Worm (Caenorhabditis elegans) whole organism, L2 larva: Measurements from ENCODE around the gene C44B7.7.
A peak's percentile ranks its signal among the peaks of the same experiment; 100 is the strongest.

Experiments used
- C34F6.9 ChIP-seq: fragments of 150-350 bp; optimal IDR thresholded peaks from 2 replicates; lab custom pipeline; 2014; ENCODE audit warnings: missing biosample characterization, missing genetic modification characterization
- F13H6.1 ChIP-seq: sonication (generic microtip); optimal IDR thresholded peaks from 2 replicates; lab custom pipeline; 2016; ENCODE audit warnings: missing genetic modification characterization, missing compliant biosample characterization
- R02D3.7 ChIP-seq: fragments of 150-350 bp; optimal IDR thresholded peaks from 2 replicates; lab custom pipeline; 2014; ENCODE audit warnings: missing biosample characterization, missing genetic modification characterization
- Y55F3AM.14 ChIP-seq: fragments of 200-800 bp; sonication (Bioruptor generic); optimal IDR thresholded peaks from 2 replicates; lab custom pipeline; 2018; ENCODE audit warnings: mild to moderate bottlenecking, missing genetic modification characterization, missing compliant biosample characterization
- alr-1 ChIP-seq: fragments of 150-350 bp; optimal IDR thresholded peaks from 2 replicates; lab custom pipeline; 2014; ENCODE audit warnings: missing biosample characterization, missing genetic modification characterization
- aly-2 ChIP-seq: fragments of 150-350 bp; optimal IDR thresholded peaks from 2 replicates; lab custom pipeline; 2014; ENCODE audit warnings: missing biosample characterization, missing genetic modification characterization
- ama-1 ChIP-seq: fragments of 150-350 bp; optimal IDR thresholded peaks from 2 replicates; lab custom pipeline; 2018; ENCODE audit warnings: inconsistent platforms
- blmp-1 ChIP-seq: sonication (generic microtip); optimal IDR thresholded peaks from 2 replicates; lab custom pipeline; 2017; ENCODE audit warnings: missing genetic modification characterization, mild to moderate bottlenecking, missing compliant biosample characterization, antibody characterized with exemption, moderate library complexity; ENCODE audit not compliant: insufficient read depth
- ceh-16 ChIP-seq: fragments of 150-350 bp; optimal IDR thresholded peaks from 2 replicates; lab custom pipeline; 2014; ENCODE audit warnings: missing biosample characterization, missing genetic modification characterization
- ceh-82 ChIP-seq: fragments of 150-350 bp; optimal IDR thresholded peaks from 2 replicates; lab custom pipeline; 2014; ENCODE audit warnings: missing biosample characterization, missing genetic modification characterization
- crh-2 ChIP-seq: sonication (generic microtip); optimal IDR thresholded peaks from 2 replicates; lab custom pipeline; 2017; ENCODE audit warnings: missing biosample characterization, missing genetic modification characterization
- dmd-4 ChIP-seq: sonication (generic microtip); optimal IDR thresholded peaks from 2 replicates; lab custom pipeline; 2017; ENCODE audit warnings: missing biosample characterization, missing genetic modification characterization
- egl-27 ChIP-seq: sonication (generic microtip); optimal IDR thresholded peaks from 3 replicates; lab custom pipeline; 2017; ENCODE audit warnings: missing biosample characterization, missing genetic modification reagents, missing genetic modification characterization
- elt-1 ChIP-seq: fragments of 150-350 bp; optimal IDR thresholded peaks from 2 replicates; lab custom pipeline; 2014; ENCODE audit warnings: missing biosample characterization, missing genetic modification characterization
- elt-3 ChIP-seq: sonication (generic microtip); optimal IDR thresholded peaks from 2 replicates; lab custom pipeline; 2017; ENCODE audit warnings: missing biosample characterization, missing genetic modification characterization
- fos-1 ChIP-seq: fragments of 150-350 bp; optimal IDR thresholded peaks from 2 replicates; lab custom pipeline; 2014; ENCODE audit warnings: missing biosample characterization, missing genetic modification characterization
- lin-13 ChIP-seq: fragments of 150-350 bp; optimal IDR thresholded peaks from 2 replicates; lab custom pipeline; 2014; ENCODE audit warnings: missing biosample characterization, missing genetic modification reagents, missing genetic modification characterization
- lin-39 ChIP-seq: fragments of 150-350 bp; optimal IDR thresholded peaks from 2 replicates; lab custom pipeline; 2014; ENCODE audit warnings: missing biosample characterization, missing genetic modification reagents, missing genetic modification characterization
- lsy-2 ChIP-seq, 2 experiments: fragments of 150-350 bp in 1 of 2; sonication (generic microtip) in 1 of 2; optimal IDR thresholded peaks; 2 replicates each; lab custom pipeline; 2014 to 2017; ENCODE audit warnings: missing biosample characterization in 2 of 2, missing genetic modification characterization in 2 of 2
- mab-5 ChIP-seq: fragments of 150-350 bp; optimal IDR thresholded peaks from 2 replicates; lab custom pipeline; 2014; ENCODE audit warnings: missing biosample characterization, missing genetic modification characterization
- mbf-1 ChIP-seq: sonication (generic microtip); optimal IDR thresholded peaks from 2 replicates; lab custom pipeline; 2017; ENCODE audit warnings: missing biosample characterization, missing genetic modification characterization
- mdl-1 ChIP-seq, 2 experiments: fragments of 150-350 bp in 1 of 2; sonication (generic microtip) in 1 of 2; optimal IDR thresholded peaks; 2 replicates each; lab custom pipeline; 2017; ENCODE audit warnings: missing biosample characterization in 2 of 2, missing genetic modification characterization in 2 of 2
- nhr-10 ChIP-seq: sonication (generic microtip); optimal IDR thresholded peaks from 2 replicates; lab custom pipeline; 2017; ENCODE audit warnings: missing biosample characterization, missing genetic modification characterization
- nhr-11 ChIP-seq: fragments of 150-350 bp; optimal IDR thresholded peaks from 2 replicates; lab custom pipeline; 2014; ENCODE audit warnings: missing biosample characterization, missing genetic modification characterization
- nhr-12 ChIP-seq: fragments of 150-350 bp; optimal IDR thresholded peaks from 2 replicates; lab custom pipeline; 2014; ENCODE audit warnings: missing biosample characterization, missing genetic modification characterization
- nhr-129 ChIP-seq: fragments of 150-350 bp; optimal IDR thresholded peaks from 2 replicates; lab custom pipeline; 2014; ENCODE audit warnings: missing biosample characterization, missing genetic modification characterization
- nhr-21 ChIP-seq: fragments of 150-350 bp; optimal IDR thresholded peaks from 2 replicates; lab custom pipeline; 2014; ENCODE audit warnings: missing biosample characterization, missing genetic modification characterization
- nhr-237 ChIP-seq: fragments of 150-350 bp; optimal IDR thresholded peaks from 2 replicates; lab custom pipeline; 2014; ENCODE audit warnings: missing biosample characterization, missing genetic modification characterization
- nhr-25 ChIP-seq: fragments of 150-350 bp; sonication (generic microtip); optimal IDR thresholded peaks from 3 replicates; lab custom pipeline; 2014; ENCODE audit warnings: missing biosample characterization, missing genetic modification characterization
- nhr-6 ChIP-seq: fragments of 150-350 bp; optimal IDR thresholded peaks from 2 replicates; lab custom pipeline; 2014; ENCODE audit warnings: missing biosample characterization, missing genetic modification characterization
- nhr-77 ChIP-seq: fragments of 150-350 bp; optimal IDR thresholded peaks from 2 replicates; lab custom pipeline; 2014; ENCODE audit warnings: missing biosample characterization, missing genetic modification characterization
- peb-1 ChIP-seq: fragments of 150-350 bp; optimal IDR thresholded peaks from 2 replicates; lab custom pipeline; 2014; ENCODE audit warnings: missing biosample characterization, missing genetic modification characterization
- sem-4 ChIP-seq: fragments of 150-350 bp; optimal IDR thresholded peaks from 2 replicates; lab custom pipeline; 2014; ENCODE audit warnings: missing biosample characterization, missing genetic modification reagents, missing genetic modification characterization
- skn-1 ChIP-seq: sonication (generic microtip); optimal IDR thresholded peaks from 2 replicates; lab custom pipeline; 2017; ENCODE audit warnings: missing biosample characterization, missing genetic modification characterization
- sma-3 ChIP-seq: sonication (generic microtip); optimal IDR thresholded peaks from 2 replicates; lab custom pipeline; 2016; ENCODE audit warnings: missing genetic modification reagents, missing genetic modification characterization, missing compliant biosample characterization
- sma-9 ChIP-seq, 2 experiments: fragments of 150-350 bp in 1 of 2; sonication (generic microtip) in 1 of 2; optimal IDR thresholded peaks; 2 replicates each; lab custom pipeline; 2014 to 2016; ENCODE audit warnings: missing genetic modification characterization in 2 of 2, mild to moderate bottlenecking in 1 of 2, missing biosample characterization in 1 of 2, missing compliant biosample characterization in 1 of 2, missing genetic modification reagents in 1 of 2, moderate library complexity in 1 of 2
- snpc-4 ChIP-seq: fragments of 150-350 bp; optimal IDR thresholded peaks from 2 replicates; lab custom pipeline; 2014; ENCODE audit warnings: missing biosample characterization, missing genetic modification characterization
- unc-39 ChIP-seq: fragments of 150-350 bp; optimal IDR thresholded peaks from 2 replicates; lab custom pipeline; 2014; ENCODE audit warnings: missing biosample characterization, missing genetic modification characterization
- unc-55 ChIP-seq: fragments of 150-350 bp; sonication (generic microtip); optimal IDR thresholded peaks from 3 replicates; lab custom pipeline; 2014; ENCODE audit warnings: missing biosample characterization, missing genetic modification reagents, missing genetic modification characterization
- unc-62 ChIP-seq: fragments of 150-350 bp; optimal IDR thresholded peaks from 2 replicates; lab custom pipeline; 2014; ENCODE audit warnings: missing biosample characterization, missing genetic modification reagents, missing genetic modification characterization
- zag-1 ChIP-seq: fragments of 150-350 bp; optimal IDR thresholded peaks from 2 replicates; lab custom pipeline; 2014; ENCODE audit warnings: missing biosample characterization, missing genetic modification characterization
- ztf-11 ChIP-seq: sonication (generic microtip); optimal IDR thresholded peaks from 2 replicates; lab custom pipeline; 2017; ENCODE audit warnings: missing biosample characterization, missing genetic modification characterization
- ztf-4 ChIP-seq: fragments of 150-350 bp; optimal IDR thresholded peaks from 2 replicates; lab custom pipeline; 2014; ENCODE audit warnings: missing biosample characterization, missing genetic modification characterization

Gene C44B7.7

ce11 chrII:6835972-6836595, 43.9 kb downstream of the C44B7.7 start (continued):
- TF ChIP-seq zag-1 (tag; lab: Kevin White, UChicago) (no peak), lsy-2 (tag; optimal IDR thresholded peaks at IDR 0.05; lab: Kevin White, UChicago) (peak in 1 of 2 experiments; percentile 0), elt-3 (no peak), mdl-1 (tag; optimal IDR thresholded peaks at IDR 0.05; lab: Kevin White, UChicago) (no peak), ztf-4 (tag; lab: Kevin White, UChicago) (peak; percentile 14), nhr-25 (tag; lab: Kevin White, UChicago) (peak; percentile 4), ama-1 (lab: Kevin White, UChicago) (no peak), mbf-1 (tag; lab: Kevin White, UChicago) (no peak), ztf-11 (tag; lab: Kevin White, UChicago) (no peak), nhr-21 (tag; lab: Kevin White, UChicago) (no peak)

ce11 chrII:6835500-6835899, 44.5 kb downstream of the C44B7.7 start:
- TF ChIP-seq sma-9 (GFP tag; optimal IDR thresholded peaks at IDR 0.05; lab: Kevin White, UChicago) = peak; percentile 87
- no peak for TF ChIP-seq sma-9 (tag; optimal IDR thresholded peaks at IDR 0.05; lab: Kevin White, UChicago)
- TF ChIP-seq nhr-77 (tag; lab: Kevin White, UChicago) = no peak
- TF ChIP-seq nhr-129 (tag; lab: Kevin White, UChicago) = peak; percentile 55
- TF ChIP-seq fos-1 (tag; lab: Kevin White, UChicago) = peak; percentile 76
- TF ChIP-seq crh-2 = peak; percentile 47
- TF ChIP-seq lin-13 (GFP tag; lab: Kevin White, UChicago) = peak; percentile 56
- TF ChIP-seq dmd-4 = no peak
- TF ChIP-seq unc-55 (GFP tag; lab: Kevin White, UChicago) = peak; percentile 46
- TF ChIP-seq lsy-2 (tag; optimal IDR thresholded peaks at IDR 0.05; lab: Kevin White, UChicago) = peak in 1 of 2 experiments; percentile 53
- TF ChIP-seq nhr-6 (tag; lab: Kevin White, UChicago) = peak; percentile 58
- no peak for TF ChIP-seq mdl-1 (tag; optimal IDR thresholded peaks at IDR 0.05; lab: Kevin White, UChicago)
- TF ChIP-seq sem-4 (tag; lab: Kevin White, UChicago) = peak; percentile 88
- peak; percentile 61 for TF ChIP-seq C34F6.9 (tag; lab: Kevin White, UChicago)
- peak; percentile 96 for TF ChIP-seq egl-27 (tag; lab: Kevin White, UChicago)
- peak; percentile 20 for TF ChIP-seq blmp-1
- TF ChIP-seq mab-5 (tag; lab: Kevin White, UChicago) = peak; percentile 87
- TF ChIP-seq unc-62 (GFP tag; lab: Kevin White, UChicago) = peak; percentile 31
- TF ChIP-seq nhr-21 (tag; lab: Kevin White, UChicago) = peak; percentile 23
- TF ChIP-seq ztf-4 (tag; lab: Kevin White, UChicago) = no peak
- TF ChIP-seq sma-3 = peak; percentile 19
- TF ChIP-seq ceh-16 (tag; lab: Kevin White, UChicago) = peak; percentile 93
- no peak for TF ChIP-seq ama-1 (lab: Kevin White, UChicago)
- TF ChIP-seq nhr-25 (tag; lab: Kevin White, UChicago) = peak; percentile 80

- no peak for TF ChIP-seq lin-13 (GFP tag; lab: Kevin White, UChicago)
- TF ChIP-seq nhr-6 (tag; lab: Kevin White, UChicago) = no peak
- TF ChIP-seq R02D3.7 (tag; lab: Kevin White, UChicago) = no peak
- no peak for TF ChIP-seq nhr-237
- TF ChIP-seq skn-1 (tag; lab: Kevin White, UChicago) = no peak
- TF ChIP-seq ama-1 (lab: Kevin White, UChicago) = no peak
- no peak for TF ChIP-seq elt-3
- TF ChIP-seq, all 48 proteins: peak for 0
Measured at ce11 chrII:6834582-6835058, 45.3 kb downstream of the C44B7.7 start, which contains the start of gene egl-27. Gene egl-27, plus strand, starts transcription at chrII:6835008.

ce11 chrII:6833781-6834339, 46.1 kb downstream of the C44B7.7 start:
- no peak for TF ChIP-seq lin-39
- TF ChIP-seq C34F6.9 (tag; lab: Kevin White, UChicago) = peak; percentile 5
- TF ChIP-seq sem-4 (tag; lab: Kevin White, UChicago) = no peak
- TF ChIP-seq snpc-4 (tag; lab: Kevin White, UChicago) = no peak
- TF ChIP-seq egl-27 (tag; lab: Kevin White, UChicago) = no peak
- no peak for TF ChIP-seq peb-1 (tag; lab: Kevin White, UChicago)
- TF ChIP-seq mbf-1 (tag; lab: Kevin White, UChicago) = no peak
- no peak for TF ChIP-seq aly-2
- TF ChIP-seq unc-39 (tag; lab: Kevin White, UChicago) = no peak
- peak; percentile 75 for TF ChIP-seq crh-2
- TF ChIP-seq sma-3 = peak; percentile 17
- no peak for TF ChIP-seq nhr-11 (tag; lab: Kevin White, UChicago)
- TF ChIP-seq ztf-11 (tag; lab: Kevin White, UChicago) = no peak
- TF ChIP-seq nhr-25 (tag; lab: Kevin White, UChicago) = peak; percentile 55
- peak; percentile 74 for TF ChIP-seq nhr-129 (tag; lab: Kevin White, UChicago)
- no peak for TF ChIP-seq elt-1 (tag; lab: Kevin White, UChicago)
- peak; percentile 44 for TF ChIP-seq blmp-1
- TF ChIP-seq lsy-2 (tag; optimal IDR thresholded peaks at IDR 0.05; lab: Kevin White, UChicago) = peak in 1 of 2 experiments; percentile 9
- no peak for TF ChIP-seq nhr-12
- no peak for TF ChIP-seq Y55F3AM.14
- TF ChIP-seq unc-62 (GFP tag; lab: Kevin White, UChicago) = no peak
- TF ChIP-seq nhr-77 (tag; lab: Kevin White, UChicago) = no peak
- peak; percentile 62 for TF ChIP-seq F13H6.1 (tag; lab: Kevin White, UChicago)
- TF ChIP-seq nhr-10 (tag; lab: Kevin White, UChicago) = no peak
- TF ChIP-seq alr-1 (tag; lab: Kevin White, UChicago) = no peak
- no peak for TF ChIP-seq mdl-1 (tag; optimal IDR thresholded peaks at IDR 0.05; lab: Kevin White, UChicago)
- TF ChIP-seq ceh-82 = no peak
